Fruit fly (Drosophila melanogaster) whole organism, embryonic: ENCODE measurements around the gene CG43401.

Source experiments
- Bgb ChIP-seq: fragments of 200-800 bp; sonication (Bioruptor generic); IDR thresholded peaks from 2 replicates; pipeline ENCODE4 v1.3.6; 2022; ENCODE audit warnings: missing biosample characterization, missing genetic modification characterization; ENCODE audit not compliant: partially characterized antibody
- CG10147 ChIP-seq: fragments of 200-800 bp; sonication (Bioruptor generic); optimal IDR thresholded peaks from 2 replicates; lab custom pipeline; 2019; ENCODE audit warnings: missing biosample characterization, mild to moderate bottlenecking, missing genetic modification characterization, moderate library complexity
- CG10543 ChIP-seq: fragments of 200-800 bp; sonication (Bioruptor generic); optimal IDR thresholded peaks from 3 replicates; lab custom pipeline; 2017; ENCODE audit warnings: missing biosample characterization, mild to moderate bottlenecking, missing genetic modification characterization, moderate library complexity
- CG11085 ChIP-seq: fragments of 200-800 bp; sonication (Bioruptor generic); IDR thresholded peaks from 2 replicates; pipeline ENCODE4 v1.3.6; 2022; ENCODE audit warnings: missing biosample characterization, missing genetic modification characterization
- CG12391 ChIP-seq: fragments of 200-800 bp; sonication (Bioruptor generic); optimal IDR thresholded peaks from 3 replicates; lab custom pipeline; 2018; ENCODE audit warnings: missing biosample characterization, mild to moderate bottlenecking, missing genetic modification characterization, moderate library complexity
- CG12659 ChIP-seq: fragments of 200-800 bp; sonication (Bioruptor generic); optimal IDR thresholded peaks from 3 replicates; lab custom pipeline; 2017; ENCODE audit warnings: mild to moderate bottlenecking, missing biosample characterization, missing genetic modification reagents, missing genetic modification characterization
- CG12744 ChIP-seq: fragments of 200-800 bp; sonication (Bioruptor generic); optimal IDR thresholded peaks from 2 replicates; lab custom pipeline; 2016; ENCODE audit warnings: missing biosample characterization, missing genetic modification characterization
- CG1603 ChIP-seq: fragments of 200-800 bp; sonication (Bioruptor generic); optimal IDR thresholded peaks from 2 replicates; lab custom pipeline; 2019; ENCODE audit warnings: missing biosample characterization, mild to moderate bottlenecking, missing genetic modification characterization, moderate library complexity
- CG18764 ChIP-seq: fragments of 200-800 bp; sonication (Bioruptor generic); optimal IDR thresholded peaks from 3 replicates; lab custom pipeline; 2016; ENCODE audit warnings: missing biosample characterization, missing genetic modification characterization
- CG2116 ChIP-seq: fragments of 200-800 bp; sonication (Bioruptor generic); optimal IDR thresholded peaks from 3 replicates; lab custom pipeline; 2018; ENCODE audit warnings: missing biosample characterization, mild to moderate bottlenecking, missing genetic modification characterization
- CG31441 ChIP-seq: fragments of 200-800 bp; sonication (Bioruptor generic); IDR thresholded peaks from 2 replicates; pipeline ENCODE4 v1.3.6; 2022; ENCODE audit warnings: missing biosample characterization, missing genetic modification characterization
- CG4730 ChIP-seq: fragments of 200-800 bp; sonication (Bioruptor generic); IDR thresholded peaks from 2 replicates; pipeline ENCODE4 v1.3.6; 2022; ENCODE audit warnings: missing biosample characterization, missing genetic modification characterization
- CG4820 ChIP-seq: fragments of 200-800 bp; sonication (Bioruptor generic); optimal IDR thresholded peaks from 3 replicates; lab custom pipeline; 2016; ENCODE audit warnings: missing biosample characterization, missing genetic modification characterization
- CG5245 ChIP-seq: fragments of 200-800 bp; sonication (Bioruptor generic); optimal IDR thresholded peaks from 3 replicates; lab custom pipeline; 2016; ENCODE audit warnings: missing biosample characterization, missing genetic modification characterization
- CG8290 ChIP-seq, 3 experiments: fragments of 200-800 bp; sonication (Bioruptor generic); optimal IDR thresholded peaks; 2 replicates each; lab custom pipeline; 2016 to 2019; ENCODE audit warnings: missing biosample characterization in 3 of 3, missing genetic modification characterization in 3 of 3, mild to moderate bottlenecking in 2 of 3, moderate library complexity in 1 of 3
- CG8478 ChIP-seq: fragments of >200 bp; optimal IDR thresholded peaks from 2 replicates; lab custom pipeline; 2018
- CG9437 ChIP-seq: fragments of 200-800 bp; sonication (Bioruptor generic); optimal IDR thresholded peaks from 2 replicates; lab custom pipeline; 2018; ENCODE audit warnings: missing biosample characterization, mild to moderate bottlenecking, missing genetic modification characterization
- CG9609 ChIP-seq: fragments of 200-800 bp; sonication (Bioruptor generic); optimal IDR thresholded peaks from 3 replicates; lab custom pipeline; 2016; ENCODE audit warnings: missing biosample characterization, missing genetic modification characterization
- CG9932 ChIP-seq: fragments of 200-800 bp; sonication (Bioruptor generic); IDR thresholded peaks from 2 replicates; pipeline ENCODE4 v1.3.6; 2022; ENCODE audit warnings: missing biosample characterization, missing genetic modification characterization
- Dip3 ChIP-seq: fragments of 200-800 bp; sonication (Bioruptor generic); optimal IDR thresholded peaks from 3 replicates; lab custom pipeline; 2016; ENCODE audit warnings: missing biosample characterization, missing genetic modification characterization
- Drgx ChIP-seq: fragments of 200-800 bp; sonication (Bioruptor generic); IDR thresholded peaks from 2 replicates; pipeline ENCODE4 v1.3.6; 2022; ENCODE audit warnings: missing biosample characterization, missing genetic modification characterization
- ERR ChIP-seq: fragments of 200-800 bp; sonication (Bioruptor generic); optimal IDR thresholded peaks from 2 replicates; lab custom pipeline; 2016; ENCODE audit warnings: missing biosample characterization, missing genetic modification characterization
- H15 ChIP-seq: fragments of 200-800 bp; sonication (Bioruptor generic); IDR thresholded peaks from 3 replicates; pipeline ENCODE4 v1.3.6; 2022; ENCODE audit warnings: missing biosample characterization, missing genetic modification characterization
- HLHmδ ChIP-seq: fragments of 200-800 bp; sonication (Bioruptor generic); optimal IDR thresholded peaks from 2 replicates; lab custom pipeline; 2018; ENCODE audit warnings: missing biosample characterization, mild to moderate bottlenecking, missing genetic modification characterization, moderate library complexity
- MBD-R2 ChIP-seq: fragments of 200-800 bp; sonication (Bioruptor generic); IDR thresholded peaks from 2 replicates; pipeline ENCODE4 v1.3.6; 2022; ENCODE audit warnings: missing biosample characterization, missing genetic modification characterization
- Myb ChIP-seq: fragments of 200-800 bp; sonication (Bioruptor generic); optimal IDR thresholded peaks from 2 replicates; lab custom pipeline; 2016; ENCODE audit warnings: missing biosample characterization, missing genetic modification characterization
- NC2β ChIP-seq: fragments of 200-800 bp; sonication (Bioruptor generic); optimal IDR thresholded peaks from 2 replicates; lab custom pipeline; 2016; ENCODE audit warnings: missing biosample characterization, missing genetic modification characterization
- Neu2 ChIP-seq: fragments of 200-800 bp; sonication (Bioruptor generic); optimal IDR thresholded peaks from 3 replicates; lab custom pipeline; 2016; ENCODE audit warnings: missing biosample characterization, missing genetic modification characterization, borderline replicate concordance
- Oli ChIP-seq: fragments of 200-800 bp; sonication (Bioruptor generic); optimal IDR thresholded peaks from 2 replicates; lab custom pipeline; 2018; ENCODE audit warnings: missing biosample characterization, mild to moderate bottlenecking, missing genetic modification characterization, moderate library complexity
- Xrp1 ChIP-seq: fragments of 200-800 bp; sonication (Bioruptor generic); IDR thresholded peaks from 2 replicates; pipeline ENCODE4 v1.3.6; 2022; ENCODE audit warnings: missing biosample characterization, missing genetic modification characterization
- ab ChIP-seq: fragments of 200-800 bp; sonication (Bioruptor generic); optimal IDR thresholded peaks from 2 replicates; lab custom pipeline; 2016; ENCODE audit warnings: missing biosample characterization, missing genetic modification characterization
- ac ChIP-seq: fragments of 200-800 bp; sonication (Bioruptor generic); optimal IDR thresholded peaks from 3 replicates; lab custom pipeline; 2017; ENCODE audit warnings: missing biosample characterization, mild to moderate bottlenecking, missing genetic modification characterization
- az2 ChIP-seq: fragments of 200-800 bp; sonication (Bioruptor generic); optimal IDR thresholded peaks from 3 replicates; lab custom pipeline; 2016; ENCODE audit warnings: missing biosample characterization, missing genetic modification characterization
- bab2 ChIP-seq: fragments of 200-800 bp; sonication (Bioruptor generic); optimal IDR thresholded peaks from 2 replicates; lab custom pipeline; 2016; ENCODE audit warnings: missing biosample characterization, missing genetic modification characterization
- bsh ChIP-seq, 2 experiments: fragments of 200-800 bp; sonication (Bioruptor generic); optimal IDR thresholded peaks; 2 replicates each; lab custom pipeline; 2017 to 2018; ENCODE audit warnings: mild to moderate bottlenecking in 2 of 2, missing biosample characterization in 2 of 2, missing genetic modification characterization in 2 of 2, moderate library complexity in 1 of 2
- crp ChIP-seq, 2 experiments: fragments of 200-800 bp; sonication (Bioruptor generic); optimal IDR thresholded peaks; 2 replicates in 1 of 2; 3 replicates in 1 of 2; lab custom pipeline; 2017; ENCODE audit warnings: missing biosample characterization in 2 of 2, missing genetic modification characterization in 2 of 2, mild to moderate bottlenecking in 1 of 2, moderate library complexity in 1 of 2
- dati ChIP-seq: fragments of 200-800 bp; sonication (Bioruptor generic); IDR thresholded peaks from 2 replicates; pipeline ENCODE4 v1.3.6; 2022; ENCODE audit warnings: missing biosample characterization, missing genetic modification characterization
- dimm ChIP-seq: fragments of 200-800 bp; sonication (Bioruptor generic); IDR thresholded peaks from 2 replicates; pipeline ENCODE4 v1.3.6; 2022; ENCODE audit warnings: missing biosample characterization, missing genetic modification characterization
- dmrt11E ChIP-seq: fragments of 200-800 bp; sonication (Bioruptor generic); optimal IDR thresholded peaks from 3 replicates; lab custom pipeline; 2018; ENCODE audit warnings: missing biosample characterization, mild to moderate bottlenecking, missing genetic modification characterization, moderate library complexity
- fu2 ChIP-seq: fragments of 200-800 bp; sonication (Bioruptor generic); optimal IDR thresholded peaks from 2 replicates; lab custom pipeline; 2016; ENCODE audit warnings: missing biosample characterization, missing genetic modification characterization
- grau ChIP-seq: fragments of 200-800 bp; optimal IDR thresholded peaks from 3 replicates; lab custom pipeline; 2019; ENCODE audit warnings: missing biosample characterization, mild to moderate bottlenecking, missing genetic modification characterization, moderate library complexity
- grn ChIP-seq: fragments of 200-800 bp; sonication (Bioruptor generic); optimal IDR thresholded peaks from 3 replicates; lab custom pipeline; 2017; ENCODE audit warnings: missing biosample characterization, missing genetic modification characterization
- gt ChIP-seq: fragments of 200-800 bp; sonication (Bioruptor generic); IDR thresholded peaks from 2 replicates; pipeline ENCODE4 v1.3.6; 2022; ENCODE audit warnings: missing biosample characterization, missing genetic modification characterization
- hth ChIP-seq: fragments of >200 bp; optimal IDR thresholded peaks from 2 replicates; lab custom pipeline; 2017; ENCODE audit warnings: inconsistent platforms
- jing ChIP-seq: fragments of 200-800 bp; sonication (Bioruptor generic); optimal IDR thresholded peaks from 2 replicates; lab custom pipeline; 2018; ENCODE audit warnings: missing biosample characterization, mild to moderate bottlenecking, missing genetic modification characterization
- lilli ChIP-seq: fragments of 200-800 bp; sonication (Bioruptor generic); optimal IDR thresholded peaks from 3 replicates; lab custom pipeline; 2016; ENCODE audit warnings: missing biosample characterization, missing genetic modification characterization
- nau ChIP-seq: fragments of 200-800 bp; sonication (Bioruptor generic); optimal IDR thresholded peaks from 3 replicates; lab custom pipeline; 2017; ENCODE audit warnings: missing biosample characterization, mild to moderate bottlenecking, missing genetic modification characterization, missing genetic modification reagents
- nmo ChIP-seq: fragments of 200-800 bp; sonication (Bioruptor generic); optimal IDR thresholded peaks from 2 replicates; lab custom pipeline; 2018; ENCODE audit warnings: missing biosample characterization, mild to moderate bottlenecking, missing genetic modification characterization, moderate library complexity
- sens ChIP-seq: fragments of 200-800 bp; sonication (Bioruptor generic); peaks from one replicate; lab custom pipeline; 2016; ENCODE audit warnings: missing biosample characterization, missing genetic modification characterization
- shn ChIP-seq: fragments of 200-800 bp; sonication (Bioruptor generic); optimal IDR thresholded peaks from 3 replicates; lab custom pipeline; 2016; ENCODE audit warnings: missing biosample characterization, missing genetic modification characterization
- stc ChIP-seq: fragments of 200-800 bp; sonication (Bioruptor generic); IDR thresholded peaks from 2 replicates; pipeline ENCODE4 v1.3.6; 2022; ENCODE audit warnings: missing biosample characterization, missing genetic modification characterization
- tin ChIP-seq: fragments of 200-800 bp; sonication (Bioruptor generic); optimal IDR thresholded peaks from 3 replicates; lab custom pipeline; 2016; ENCODE audit warnings: missing biosample characterization, missing genetic modification characterization

Gene CG43401

dm6 chr2L:1393611-1394010 lies 34.7 kb upstream of the CG43401 start (continued):
- no peak for TF ChIP-seq fu2 (GFP tag; lab: Kevin White, UChicago)
- no peak for TF ChIP-seq Dip3
- TF ChIP-seq MBD-R2 (GFP tag; lab: Robert Waterston, UW) = no peak
- TF ChIP-seq shn (GFP tag; lab: Kevin White, UChicago) = no peak
- peak in 1 of 2 experiments; percentile 41 for TF ChIP-seq bsh (GFP tag; optimal IDR thresholded peaks at IDR 0.05; lab: Kevin White, UChicago)
- no peak for TF ChIP-seq stc (GFP tag; lab: Robert Waterston, UW)
- no peak for TF ChIP-seq CG9609 (GFP tag; lab: Kevin White, UChicago)
- peak; percentile 10 for TF ChIP-seq sens (GFP tag; lab: Kevin White, UChicago)
- TF ChIP-seq Bgb = no peak
- no peak for TF ChIP-seq CG18764 (GFP tag; lab: Kevin White, UChicago)
- no peak for TF ChIP-seq CG10543 (GFP tag; lab: Kevin White, UChicago)
- no peak for TF ChIP-seq ab (GFP tag; lab: Kevin White, UChicago)
- no peak for TF ChIP-seq HLHmδ (GFP tag; lab: Kevin White, UChicago)
- TF ChIP-seq Neu2 = no peak
- TF ChIP-seq CG2116 (GFP tag; lab: Kevin White, UChicago) = no peak
- TF ChIP-seq Drgx (GFP tag; lab: Robert Waterston, UW) = 0 out of 2 replicates have a peak, but pooled peaks have one; percentile 26
- no peak for TF ChIP-seq dati
- TF ChIP-seq ERR (GFP tag; lab: Kevin White, UChicago) = no peak
- TF ChIP-seq CG9932 (GFP tag; lab: Robert Waterston, UW) = no peak
- no peak for TF ChIP-seq CG12659
- no peak for TF ChIP-seq H15 (GFP tag; lab: Robert Waterston, UW)
- TF ChIP-seq grn (GFP tag; lab: Kevin White, UChicago) = no peak
- peak; percentile 5 for TF ChIP-seq Oli (tag; lab: Kevin White, UChicago)
- TF ChIP-seq Myb (GFP tag; lab: Kevin White, UChicago) = no peak
- TF ChIP-seq CG4730 (GFP tag; lab: Robert Waterston, UW) = no peak
- TF ChIP-seq CG12744 = no peak
- no peak for TF ChIP-seq CG5245 (GFP tag; lab: Kevin White, UChicago)
- TF ChIP-seq ac (GFP tag; lab: Kevin White, UChicago) = no peak
- no peak for TF ChIP-seq nau (GFP tag; lab: Kevin White, UChicago)
- TF ChIP-seq gt = no peak
- no peak for TF ChIP-seq NC2β (GFP tag; lab: Kevin White, UChicago)
- TF ChIP-seq dimm (GFP tag; lab: Robert Waterston, UW) = no peak
- no peak for TF ChIP-seq CG8478 (lab: Kevin White, UChicago)
- TF ChIP-seq CG1603 (tag; lab: Kevin White, UChicago) = peak; percentile 36
- TF ChIP-seq az2 = peak; percentile 13
- peak; percentile 18 for TF ChIP-seq tin (GFP tag; lab: Kevin White, UChicago)
- TF ChIP-seq lilli = no peak
- TF ChIP-seq CG12391 (tag; lab: Kevin White, UChicago) = peak; percentile 1
- 0 out of 2 replicates have a peak, but pooled peaks have one; percentile 27 for TF ChIP-seq Xrp1 (GFP tag; lab: Robert Waterston, UW)
- TF ChIP-seq CG10147 = no peak
- TF ChIP-seq nmo (GFP tag; lab: Kevin White, UChicago) = peak; percentile 17
- TF ChIP-seq CG11085 = no peak
- TF ChIP-seq dmrt11E (tag; lab: Kevin White, UChicago) = peak; percentile 10
- no peak for TF ChIP-seq bab2
- TF ChIP-seq hth (lab: Kevin White, UChicago) = no peak
- TF ChIP-seq jing (GFP tag; lab: Kevin White, UChicago) = no peak
- peak; percentile 31; the same call in 1 of the 2 replicates for TF ChIP-seq CG31441
- TF ChIP-seq CG8290 (GFP tag; optimal IDR thresholded peaks at IDR 0.05; lab: Kevin White, UChicago) = no peak
- TF ChIP-seq CG8290 (tag; optimal IDR thresholded peaks at IDR 0.05; lab: Kevin White, UChicago) = no peak
- no peak for TF ChIP-seq crp (GFP tag; optimal IDR thresholded peaks at IDR 0.05; lab: Kevin White, UChicago)
- TF ChIP-seq CG4820 (GFP tag; lab: Kevin White, UChicago) = no peak
- no peak for TF ChIP-seq CG9437
- no peak for TF ChIP-seq grau
